Fruit fly (Drosophila melanogaster) Kc167 (cell line): ENCODE data around the gene Dph1.

ENCODE experiments used
- Myc ChIP-seq: fragments of >200 bp; optimal IDR thresholded peaks from 2 replicates; lab custom pipeline; 2017; ENCODE audit warnings: missing external identifiers
- Sin3A ChIP-seq: fragments of >200 bp; optimal IDR thresholded peaks from 2 replicates; lab custom pipeline; 2018; ENCODE audit warnings: missing external identifiers
- h ChIP-seq: fragments of >200 bp; optimal IDR thresholded peaks from 3 replicates; lab custom pipeline; 2018; ENCODE audit warnings: missing external identifiers
- insv ChIP-seq: fragments of >200 bp; optimal IDR thresholded peaks from 3 replicates; lab custom pipeline; 2018; ENCODE audit warnings: missing external identifiers
- psq ChIP-seq: fragments of >200 bp; optimal IDR thresholded peaks from 2 replicates; lab custom pipeline; 2017; ENCODE audit warnings: missing external identifiers
- ttk ChIP-seq: sonication (Bioruptor generic); optimal IDR thresholded peaks from 2 replicates; lab custom pipeline; 2017; ENCODE audit warnings: missing external identifiers

- TF ChIP-seq Sin3A (lab: Kevin White, UChicago), result no peak
- TF ChIP-seq ttk, result no peak
- no peak for TF ChIP-seq psq (lab: Kevin White, UChicago)
- no peak for TF ChIP-seq Myc
- TF ChIP-seq insv, result no peak
- TF ChIP-seq h, result no peak
These were observed 6.7 kb downstream of the Dph1 start for dm6 chr3L:11689832-11690602.
